Fruit fly (Drosophila melanogaster): ENCODE results near the gene Surf4.

Surf4 gene

DNA sequence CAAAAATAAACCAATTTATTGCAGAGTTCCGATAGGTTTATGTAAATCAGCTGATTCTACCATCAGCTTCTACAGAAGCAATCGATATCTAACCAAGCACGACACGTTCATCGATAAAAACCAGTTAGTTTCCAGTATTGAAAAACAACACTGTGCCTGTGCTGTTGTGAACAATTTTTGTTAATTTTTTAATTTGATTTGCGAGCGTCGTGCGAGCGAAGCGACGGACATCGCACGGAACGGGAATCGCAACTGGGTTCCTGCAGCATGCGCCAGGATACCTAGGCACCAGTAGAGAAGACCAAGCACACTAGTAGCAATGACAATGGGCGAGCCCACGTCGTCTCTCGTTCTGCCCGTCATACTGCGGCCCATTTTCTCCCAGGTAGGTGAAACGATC is 25.9 kb upstream of the Surf4 start, which contains the start of the genes Ccm3 and CG6136 (continued):
- peak in 1 of 2 experiments; percentile 75 for TF ChIP-seq insv (GFP tag; optimal IDR thresholded peaks at IDR 0.05)
- TF ChIP-seq dm (GFP tag; optimal IDR thresholded peaks at IDR 0.05): peak; percentile 2
- TF ChIP-seq Taf1 (GFP tag; IDR thresholded peaks at IDR 0.05): 0 out of 2 replicates have a peak, but pooled peaks have one; percentile 8
- peak; percentile 30 for TF ChIP-seq CG4424 (GFP tag; optimal IDR thresholded peaks at IDR 0.05)
- TF ChIP-seq CG4820 (GFP tag; optimal IDR thresholded peaks at IDR 0.05): no peak
- no peak for TF ChIP-seq dmrt99B (tag; optimal IDR thresholded peaks at IDR 0.05)
- peak; percentile 65 for TF ChIP-seq CG3847 (GFP tag; IDR thresholded peaks at IDR 0.05)
- TF ChIP-seq sob (GFP tag; IDR thresholded peaks at IDR 0.05): peak; percentile 84
- TF ChIP-seq TFAM (GFP tag; optimal IDR thresholded peaks at IDR 0.05): no peak
- peak; percentile 46 for TF ChIP-seq CG17328 (GFP tag; IDR thresholded peaks at IDR 0.05)
- no peak for TF ChIP-seq yki (optimal IDR thresholded peaks at IDR 0.05)
- no peak for TF ChIP-seq Asciz (GFP tag; optimal IDR thresholded peaks at IDR 0.05)
- peak; percentile 56; the same call in 1 of the 2 replicates for TF ChIP-seq slbo (GFP tag; IDR thresholded peaks at IDR 0.05)
- peak; percentile 86 for TF ChIP-seq pzg (GFP tag; optimal IDR thresholded peaks at IDR 0.05)
- TF ChIP-seq Opbp (GFP tag; IDR thresholded peaks at IDR 0.05; ENCODE audit: partially characterized antibody): peak; percentile 93
- TF ChIP-seq CG17802 (tag; optimal IDR thresholded peaks at IDR 0.05): no peak
- TF ChIP-seq CG7271 (tag; optimal IDR thresholded peaks at IDR 0.05): peak; percentile 6
- peak; percentile 43 for TF ChIP-seq nmo (GFP tag; optimal IDR thresholded peaks at IDR 0.05)
- TF ChIP-seq prd (optimal IDR thresholded peaks at IDR 0.05): no peak
- peak; percentile 52; the same call in 1 of the 3 replicates for TF ChIP-seq prd (GFP tag; IDR thresholded peaks at IDR 0.05)
- TF ChIP-seq CG2120 (GFP tag; optimal IDR thresholded peaks at IDR 0.05): peak; percentile 72
- TF ChIP-seq lov (optimal IDR thresholded peaks at IDR 0.05): no peak
- 0 out of 3 replicates have a peak, but pooled peaks have one; percentile 41 for TF ChIP-seq lov (GFP tag; IDR thresholded peaks at IDR 0.05)
- peak; percentile 52 for TF ChIP-seq CG17186 (GFP tag; optimal IDR thresholded peaks at IDR 0.05)
- TF ChIP-seq dmrt11E (tag; optimal IDR thresholded peaks at IDR 0.05): peak; percentile 10
- peak; percentile 89 for TF ChIP-seq knrl (GFP tag; IDR thresholded peaks at IDR 0.05; ENCODE audit: partially characterized antibody)
- peak; percentile 40; the same call in 1 of the 3 replicates for TF ChIP-seq H15 (GFP tag; IDR thresholded peaks at IDR 0.05)
- peak; percentile 25; the same call in 1 of the 2 replicates for TF ChIP-seq CG4404 (GFP tag; IDR thresholded peaks at IDR 0.05)
- peak; percentile 87 for TF ChIP-seq vnd (GFP tag; IDR thresholded peaks at IDR 0.05; ENCODE audit: partially characterized antibody)
- peak; percentile 13 for TF ChIP-seq odd (GFP tag; optimal IDR thresholded peaks at IDR 0.05)
- TF ChIP-seq tgo (GFP tag; IDR thresholded peaks at IDR 0.05): no peak; the same call in 2 of the 3 replicates
- TF ChIP-seq CG10654 (GFP tag; optimal IDR thresholded peaks at IDR 0.05): peak; percentile 21
- 0 out of 2 replicates have a peak, but pooled peaks have one; percentile 30 for TF ChIP-seq gsb (GFP tag; IDR thresholded peaks at IDR 0.05)
- no peak for TF ChIP-seq wor (GFP tag; IDR thresholded peaks at IDR 0.05)
- TF ChIP-seq sisA (GFP tag; IDR thresholded peaks at IDR 0.05): 0 out of 2 replicates have a peak, but pooled peaks have one; percentile 12
- TF ChIP-seq HLH3B (GFP tag; IDR thresholded peaks at IDR 0.05): 0 out of 2 replicates have a peak, but pooled peaks have one; percentile 26
- TF ChIP-seq Fer1 (GFP tag; optimal IDR thresholded peaks at IDR 0.05): peak; percentile 65
- peak; percentile 12 for TF ChIP-seq Hr3 (GFP tag; optimal IDR thresholded peaks at IDR 0.05)
- TF ChIP-seq sens (GFP tag): peak; percentile 68
- no peak for TF ChIP-seq CG12744 (GFP tag; optimal IDR thresholded peaks at IDR 0.05)
- peak; percentile 33 for TF ChIP-seq CG7987 (GFP tag; optimal IDR thresholded peaks at IDR 0.05)
- no peak for TF ChIP-seq Oaz (GFP tag; IDR thresholded peaks at IDR 0.05)
- peak; percentile 88; the same call in 3 of the 4 replicates for TF ChIP-seq chinmo (GFP tag; IDR thresholded peaks at IDR 0.05; ENCODE audit: partially characterized antibody)
- TF ChIP-seq nom (GFP tag; optimal IDR thresholded peaks at IDR 0.05): peak; percentile 1
- TF ChIP-seq CG12071 (GFP tag; optimal IDR thresholded peaks at IDR 0.05): no peak
- no peak for TF ChIP-seq CG7556 (GFP tag; optimal IDR thresholded peaks at IDR 0.05)
- peak; percentile 26 for TF ChIP-seq CG6683 (GFP tag; optimal IDR thresholded peaks at IDR 0.05)
- TF ChIP-seq CG3281 (GFP tag; optimal IDR thresholded peaks at IDR 0.05): peak; percentile 35
- peak; percentile 69 for TF ChIP-seq CG12659 (GFP tag; optimal IDR thresholded peaks at IDR 0.05)
- peak; percentile 64 for TF ChIP-seq Hr39 (optimal IDR thresholded peaks at IDR 0.05)
- peak; percentile 41 for TF ChIP-seq CG17385 (GFP tag; optimal IDR thresholded peaks at IDR 0.05)
